Fruit fly (Drosophila melanogaster) whole organism, prepupa: ENCODE measurements around the gene glob1.
A peak's percentile ranks its signal among the peaks of the same experiment; 100 is the strongest.

Experiments
- CG10669 ChIP-seq: fragments of 200-800 bp; sonication (Bioruptor generic); optimal IDR thresholded peaks from 3 replicates; lab custom pipeline; 2018; ENCODE audit warnings: missing biosample characterization, mild to moderate bottlenecking, missing genetic modification characterization, moderate library complexity
- CG6163 ChIP-seq: fragments of 200-800 bp; sonication (Bioruptor generic); IDR thresholded peaks from 3 replicates; pipeline ENCODE4 v1.3.6; 2022; ENCODE audit warnings: missing biosample characterization, missing genetic modification characterization
- Eip78C ChIP-seq: fragments of 200-800 bp; sonication (Bioruptor generic); peaks from one replicate; lab custom pipeline; 2016; ENCODE audit warnings: missing biosample characterization, missing genetic modification characterization
- Hr38 ChIP-seq: sonication (Bioruptor generic); optimal IDR thresholded peaks from 2 replicates; lab custom pipeline; 2016; ENCODE audit warnings: missing biosample characterization, missing genetic modification characterization
- OdsH ChIP-seq: fragments of 200-800 bp; sonication (Bioruptor generic); optimal IDR thresholded peaks from 3 replicates; lab custom pipeline; 2016; ENCODE audit warnings: missing biosample characterization, missing genetic modification characterization
- ss ChIP-seq, 2 experiments: fragments of 200-800 bp; sonication (Bioruptor generic); optimal IDR thresholded peaks; 2 replicates in 1 of 2; 3 replicates in 1 of 2; lab custom pipeline; 2017 to 2018; ENCODE audit warnings: mild to moderate bottlenecking in 2 of 2, missing biosample characterization in 2 of 2, missing genetic modification characterization in 2 of 2, moderate library complexity in 1 of 2
- svp ChIP-seq: fragments of 200-800 bp; sonication (Bioruptor generic); peaks from one replicate; lab custom pipeline; 2016; ENCODE audit warnings: missing biosample characterization, missing genetic modification characterization

DNA sequence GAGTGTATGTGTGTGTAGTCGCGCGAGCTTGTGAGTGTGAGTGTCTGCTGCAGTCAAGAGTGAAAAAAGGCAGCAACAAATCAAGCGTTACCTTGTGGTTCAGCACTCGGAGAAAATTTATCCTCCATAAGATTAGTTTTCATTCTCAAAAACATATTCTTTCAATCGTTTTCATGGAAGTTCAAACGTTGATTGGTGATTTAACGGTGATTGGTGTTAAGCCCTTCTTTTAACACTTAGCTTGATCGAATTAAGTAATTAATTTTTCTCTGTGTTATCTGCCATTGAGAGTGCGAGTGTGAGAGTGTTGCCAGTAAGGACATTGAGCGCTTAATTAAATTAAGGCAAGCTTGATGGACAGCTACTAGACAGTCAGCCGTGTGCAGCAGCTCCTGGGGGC, 4.8 kb downstream of the glob1 start:
- TF ChIP-seq CG6163 (peak; percentile 71), Eip78C (GFP tag; lab: Kevin White, UChicago) (peak; percentile 90), CG10669 (GFP tag; lab: Kevin White, UChicago) (peak; percentile 72), Hr38 (GFP tag; lab: Kevin White, UChicago) (no peak), OdsH (GFP tag; lab: Kevin White, UChicago) (peak; percentile 73), svp (GFP tag; lab: Kevin White, UChicago) (peak; percentile 75), ss (GFP tag; optimal IDR thresholded peaks at IDR 0.05; lab: Kevin White, UChicago) (peak; percentile 47 to 68)
